Worm (Caenorhabditis elegans) whole organism, mixed stage, embryonic: ENCODE results near the gene C39B10.5.

Experiments used
- M03D4.4 ChIP-seq: sonication (generic microtip); optimal IDR thresholded peaks from 2 replicates; lab custom pipeline; 2017; ENCODE audit warnings: mild to moderate bottlenecking, missing genetic modification characterization, missing compliant biosample characterization
- bed-3 ChIP-seq: fragments of 200-800 bp; sonication (Bioruptor generic); optimal IDR thresholded peaks from 3 replicates; lab custom pipeline; 2018; ENCODE audit warnings: mild to moderate bottlenecking, missing genetic modification characterization, moderate library complexity, missing compliant biosample characterization
- blmp-1 ChIP-seq: fragments of 150-350 bp; optimal IDR thresholded peaks from 2 replicates; lab custom pipeline; 2014; ENCODE audit warnings: missing biosample characterization, missing genetic modification characterization
- ceh-39 ChIP-seq: fragments of 150-350 bp; optimal IDR thresholded peaks from 2 replicates; lab custom pipeline; 2014; ENCODE audit warnings: missing biosample characterization, missing genetic modification characterization
- ceh-43 ChIP-seq: fragments of 200-800 bp; sonication (Bioruptor generic); optimal IDR thresholded peaks from 2 replicates; lab custom pipeline; 2018; ENCODE audit warnings: mild to moderate bottlenecking, missing genetic modification characterization, moderate library complexity, missing compliant biosample characterization
- ceh-83 ChIP-seq: fragments of 200-800 bp; sonication (Bioruptor generic); optimal IDR thresholded peaks from 2 replicates; lab custom pipeline; 2018; ENCODE audit warnings: mild to moderate bottlenecking, missing genetic modification characterization, missing compliant biosample characterization
- ces-1 ChIP-seq: fragments of 150-350 bp; optimal IDR thresholded peaks from 2 replicates; lab custom pipeline; 2014; ENCODE audit warnings: missing biosample characterization, missing genetic modification reagents, missing genetic modification characterization
- cnd-1 ChIP-seq: fragments of 200-800 bp; sonication (Bioruptor generic); optimal IDR thresholded peaks from 2 replicates; lab custom pipeline; 2018; ENCODE audit warnings: mild to moderate bottlenecking, missing genetic modification characterization, missing compliant biosample characterization
- drap-1 ChIP-seq: fragments of 200-800 bp; sonication (Bioruptor generic); optimal IDR thresholded peaks from 3 replicates; lab custom pipeline; 2018; ENCODE audit warnings: mild to moderate bottlenecking, missing genetic modification characterization, missing compliant biosample characterization
- elt-1 ChIP-seq: sonication (generic microtip); optimal IDR thresholded peaks from 2 replicates; lab custom pipeline; 2017; ENCODE audit warnings: missing genetic modification characterization, mild to moderate bottlenecking, missing compliant biosample characterization, antibody characterized with exemption, moderate library complexity, borderline replicate concordance; ENCODE audit not compliant: insufficient read depth
- flh-1 ChIP-seq: fragments of 200-800 bp; sonication (Bioruptor generic); optimal IDR thresholded peaks from 2 replicates; lab custom pipeline; 2018; ENCODE audit warnings: mild to moderate bottlenecking, missing genetic modification characterization, moderate library complexity, missing compliant biosample characterization
- ham-2 ChIP-seq: fragments of 200-800 bp; sonication (Bioruptor generic); optimal IDR thresholded peaks from 2 replicates; lab custom pipeline; 2018; ENCODE audit warnings: mild to moderate bottlenecking, missing genetic modification characterization, missing compliant biosample characterization
- hlh-1 ChIP-seq: fragments of 150-350 bp; optimal IDR thresholded peaks from 2 replicates; lab custom pipeline; 2014; ENCODE audit warnings: missing biosample characterization, missing genetic modification reagents, missing genetic modification characterization
- lin-13 ChIP-seq: fragments of 150-350 bp; optimal IDR thresholded peaks from 2 replicates; lab custom pipeline; 2014; ENCODE audit warnings: missing biosample characterization, missing genetic modification characterization
- lin-32 ChIP-seq: fragments of 200-800 bp; sonication (Bioruptor generic); optimal IDR thresholded peaks from 2 replicates; lab custom pipeline; 2018; ENCODE audit warnings: mild to moderate bottlenecking, missing genetic modification characterization, missing compliant biosample characterization
- lsy-2 ChIP-seq: fragments of 150-350 bp; optimal IDR thresholded peaks from 2 replicates; lab custom pipeline; 2014; ENCODE audit warnings: missing biosample characterization, missing genetic modification characterization
- mep-1 ChIP-seq: fragments of 150-350 bp; optimal IDR thresholded peaks from 2 replicates; lab custom pipeline; 2017; ENCODE audit warnings: missing biosample characterization, missing genetic modification reagents, missing genetic modification characterization, inconsistent platforms
- mls-2 ChIP-seq: sonication (generic microtip); optimal IDR thresholded peaks from 2 replicates; lab custom pipeline; 2016; ENCODE audit warnings: mild to moderate bottlenecking, missing genetic modification characterization, moderate library complexity, missing compliant biosample characterization
- nhr-12 ChIP-seq: fragments of 150-350 bp; optimal IDR thresholded peaks from 2 replicates; lab custom pipeline; 2014; ENCODE audit warnings: missing biosample characterization, missing genetic modification characterization
- nhr-2 ChIP-seq: fragments of 150-350 bp; optimal IDR thresholded peaks from 2 replicates; lab custom pipeline; 2014; ENCODE audit warnings: missing biosample characterization, missing genetic modification characterization
- nhr-237 ChIP-seq: fragments of 150-350 bp; optimal IDR thresholded peaks from 2 replicates; lab custom pipeline; 2014; ENCODE audit warnings: missing biosample characterization, missing genetic modification characterization
- nhr-28 ChIP-seq: fragments of 150-350 bp; optimal IDR thresholded peaks from 2 replicates; lab custom pipeline; 2014; ENCODE audit warnings: missing biosample characterization, missing genetic modification characterization
- sem-2 ChIP-seq: fragments of 200-800 bp; sonication (Bioruptor generic); optimal IDR thresholded peaks from 2 replicates; lab custom pipeline; 2018; ENCODE audit warnings: mild to moderate bottlenecking, missing genetic modification characterization, missing compliant biosample characterization
- snpc-4 ChIP-seq: fragments of 150-350 bp; optimal IDR thresholded peaks from 2 replicates; lab custom pipeline; 2014; ENCODE audit warnings: missing biosample characterization, missing genetic modification characterization
- sptf-1 ChIP-seq: sonication (generic microtip); optimal IDR thresholded peaks from 2 replicates; lab custom pipeline; 2017; ENCODE audit warnings: mild to moderate bottlenecking, missing genetic modification characterization, moderate library complexity, missing compliant biosample characterization
- tbx-8 ChIP-seq: fragments of 200-800 bp; sonication (Bioruptor generic); optimal IDR thresholded peaks from 2 replicates; lab custom pipeline; 2018; ENCODE audit warnings: mild to moderate bottlenecking, missing genetic modification characterization, moderate library complexity, missing compliant biosample characterization
- unc-120 ChIP-seq: sonication (generic microtip); optimal IDR thresholded peaks from 2 replicates; lab custom pipeline; 2017; ENCODE audit warnings: missing genetic modification characterization, missing compliant biosample characterization; ENCODE audit not compliant: poor library complexity, severe bottlenecking
- unc-39 ChIP-seq: fragments of 150-350 bp; optimal IDR thresholded peaks from 2 replicates; lab custom pipeline; 2014; ENCODE audit warnings: missing biosample characterization, missing genetic modification characterization
- unc-62 ChIP-seq: fragments of 150-350 bp; optimal IDR thresholded peaks from 2 replicates; lab custom pipeline; 2014; ENCODE audit warnings: missing biosample characterization, missing genetic modification reagents, missing genetic modification characterization
- zip-8 ChIP-seq: fragments of 150-350 bp; optimal IDR thresholded peaks from 2 replicates; lab custom pipeline; 2014; ENCODE audit warnings: missing biosample characterization, missing genetic modification characterization
- ztf-11 ChIP-seq: fragments of 150-350 bp; optimal IDR thresholded peaks from 2 replicates; lab custom pipeline; 2014; ENCODE audit warnings: missing biosample characterization, missing genetic modification characterization

Gene C39B10.5

DNA sequence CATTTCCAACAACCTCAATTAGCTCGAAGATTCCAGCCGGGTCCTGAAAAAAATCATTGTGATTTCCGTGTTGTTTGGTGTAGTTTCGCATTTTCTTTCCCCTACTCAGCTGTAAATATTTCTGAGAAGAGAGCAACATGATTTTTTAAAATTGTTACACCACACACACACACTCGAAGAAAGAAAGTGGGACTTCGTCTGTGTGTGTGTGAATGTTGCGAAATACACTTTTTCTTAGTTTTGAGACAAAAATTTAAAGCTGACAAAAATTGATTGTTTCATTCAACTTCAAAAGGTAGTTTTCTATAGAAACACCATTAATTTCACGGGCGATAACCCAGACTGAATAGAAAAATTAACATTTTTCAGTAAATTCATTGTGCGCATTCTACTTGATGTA, 19.0 kb upstream of the C39B10.5 start:
- TF ChIP-seq ham-2 (GFP tag; lab: Kevin White, UChicago): no peak
- no peak for TF ChIP-seq blmp-1 (tag; lab: Kevin White, UChicago)
- no peak for TF ChIP-seq mls-2 (tag; lab: Kevin White, UChicago)
- no peak for TF ChIP-seq sptf-1 (tag; lab: Kevin White, UChicago)
- no peak for TF ChIP-seq lin-32 (GFP tag; lab: Kevin White, UChicago)
- TF ChIP-seq cnd-1 (tag; lab: Kevin White, UChicago): no peak

DNA sequence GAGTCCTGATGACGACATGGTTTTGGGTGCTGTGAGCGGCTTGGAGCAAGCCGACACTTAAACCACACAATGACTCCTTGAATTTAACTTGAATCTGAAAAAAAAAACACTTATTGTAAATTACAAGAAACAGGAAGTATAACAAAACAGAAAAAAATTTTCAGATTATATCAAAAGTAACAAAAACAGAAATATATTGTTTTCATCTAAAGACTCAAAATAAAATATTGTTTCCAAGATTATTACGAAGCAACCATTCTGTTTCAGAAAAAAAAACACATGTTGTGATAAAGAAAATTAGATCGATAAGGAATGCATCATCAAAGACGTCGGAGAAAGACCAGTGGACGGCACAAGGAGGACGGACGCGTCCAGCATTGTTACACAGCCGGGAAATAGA, 18.6 kb upstream of the C39B10.5 start, which contains the start of gene mig-15:
Gene mig-15, minus strand, starts transcription at position 101 of the 400 bp plus-strand sequence.
- no peak for TF ChIP-seq unc-39 (tag; lab: Kevin White, UChicago)
- TF ChIP-seq nhr-237 (tag; lab: Kevin White, UChicago): no peak
- TF ChIP-seq hlh-1 (tag; lab: Kevin White, UChicago): no peak
- no peak for TF ChIP-seq nhr-28
- TF ChIP-seq unc-62 (GFP tag; lab: Kevin White, UChicago): no peak
- no peak for TF ChIP-seq bed-3 (GFP tag; lab: Kevin White, UChicago)
- TF ChIP-seq sem-2 (GFP tag; lab: Kevin White, UChicago): no peak
- TF ChIP-seq zip-8: no peak
- TF ChIP-seq blmp-1 (tag; lab: Kevin White, UChicago): no peak
- no peak for TF ChIP-seq unc-120
- TF ChIP-seq M03D4.4 (tag; lab: Kevin White, UChicago): no peak
- no peak for TF ChIP-seq mep-1
- TF ChIP-seq drap-1 (GFP tag; lab: Kevin White, UChicago): no peak
- no peak for TF ChIP-seq ceh-43
- TF ChIP-seq ces-1 (GFP tag; lab: Kevin White, UChicago): no peak
- no peak for TF ChIP-seq snpc-4 (tag; lab: Kevin White, UChicago)
- no peak for TF ChIP-seq lsy-2 (tag; lab: Kevin White, UChicago)
- TF ChIP-seq ceh-39: no peak
- TF ChIP-seq sptf-1 (tag; lab: Kevin White, UChicago): no peak
- no peak for TF ChIP-seq cnd-1 (tag; lab: Kevin White, UChicago)

DNA sequence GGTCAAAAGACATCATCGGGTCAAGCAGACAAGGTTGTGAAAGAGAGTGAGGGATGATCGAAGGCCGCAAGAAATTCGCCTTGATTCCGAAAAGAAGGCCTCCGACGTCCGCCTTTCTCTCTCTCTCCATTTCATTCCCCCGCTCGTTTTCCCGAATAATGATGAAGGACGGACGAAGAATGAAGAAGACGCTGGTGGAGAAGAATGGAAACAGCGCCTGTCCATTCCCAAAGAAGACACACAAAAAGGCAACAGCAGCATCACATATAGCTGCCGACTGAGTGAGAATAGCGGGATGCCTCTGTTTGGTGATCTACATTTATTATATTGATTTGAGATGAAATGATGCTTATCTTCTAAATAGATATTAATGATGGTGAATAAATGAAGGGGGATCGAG, 17.9 kb upstream of the C39B10.5 start:
- TF ChIP-seq ham-2 (GFP tag; lab: Kevin White, UChicago): peak; percentile 70
- TF ChIP-seq blmp-1 (tag; lab: Kevin White, UChicago): peak; percentile 16
- TF ChIP-seq unc-39 (tag; lab: Kevin White, UChicago): no peak
- no peak for TF ChIP-seq ztf-11
- TF ChIP-seq mls-2 (tag; lab: Kevin White, UChicago): no peak
- no peak for TF ChIP-seq cnd-1 (tag; lab: Kevin White, UChicago)
- TF ChIP-seq tbx-8 (GFP tag; lab: Kevin White, UChicago): no peak
- no peak for TF ChIP-seq bed-3 (GFP tag; lab: Kevin White, UChicago)
- no peak for TF ChIP-seq nhr-12 (tag; lab: Kevin White, UChicago)
- TF ChIP-seq mep-1: no peak
- no peak for TF ChIP-seq nhr-237 (tag; lab: Kevin White, UChicago)
- no peak for TF ChIP-seq ceh-83 (GFP tag; lab: Kevin White, UChicago)
- TF ChIP-seq lin-13 (tag; lab: Kevin White, UChicago): no peak
- TF ChIP-seq flh-1 (GFP tag; lab: Kevin White, UChicago): no peak
- TF ChIP-seq snpc-4 (tag; lab: Kevin White, UChicago): no peak
- no peak for TF ChIP-seq nhr-28
- no peak for TF ChIP-seq hlh-1 (tag; lab: Kevin White, UChicago)
- TF ChIP-seq, all 35 proteins: peak for 2

DNA sequence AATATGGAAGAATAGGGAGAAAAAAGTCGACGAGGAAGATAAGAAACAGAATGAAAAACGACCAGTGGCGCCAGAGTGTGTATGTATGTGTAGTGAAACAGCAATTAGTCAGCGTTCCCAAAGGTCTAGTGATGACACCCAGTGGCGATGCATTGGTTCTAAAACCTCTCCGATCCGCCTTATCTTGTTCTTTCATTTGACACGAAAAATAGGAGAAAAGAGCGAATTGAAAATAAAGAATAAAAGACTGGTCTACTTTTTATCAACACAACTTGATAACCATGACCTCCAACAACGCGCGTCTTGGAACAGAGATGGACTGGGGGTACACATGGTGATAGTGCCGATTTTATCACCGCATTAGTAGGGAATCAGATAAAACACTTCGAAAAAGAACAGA, 16.3 kb upstream of the C39B10.5 start:
- TF ChIP-seq unc-62 (GFP tag; lab: Kevin White, UChicago) (no peak), elt-1 (peak; percentile 56)

DNA sequence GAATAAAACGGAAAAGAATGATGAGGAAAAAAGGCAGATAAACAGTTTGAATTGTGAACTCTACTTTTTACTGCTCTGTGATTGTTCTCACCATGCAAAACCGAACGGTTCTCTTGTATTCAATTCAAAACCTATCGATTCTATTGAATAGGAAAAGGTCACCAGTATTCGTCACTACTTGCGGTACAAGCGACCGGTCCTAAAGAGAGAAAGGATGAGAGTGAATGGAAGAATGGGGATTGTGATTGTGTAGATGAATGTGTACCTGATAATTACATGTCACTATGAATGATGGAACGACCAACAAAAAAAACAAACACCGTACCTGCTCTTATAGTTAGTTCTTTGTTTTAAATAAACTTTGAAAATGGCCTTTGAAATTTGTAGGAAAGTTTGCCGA, 14.4 kb upstream of the C39B10.5 start:
- TF ChIP-seq mls-2 (tag; lab: Kevin White, UChicago): no peak
- no peak for TF ChIP-seq M03D4.4 (tag; lab: Kevin White, UChicago)
- TF ChIP-seq nhr-28: no peak
- no peak for TF ChIP-seq snpc-4 (tag; lab: Kevin White, UChicago)
- TF ChIP-seq unc-62 (GFP tag; lab: Kevin White, UChicago): no peak
- TF ChIP-seq elt-1: no peak
- TF ChIP-seq nhr-237 (tag; lab: Kevin White, UChicago): no peak
- TF ChIP-seq ceh-43: no peak
- no peak for TF ChIP-seq lsy-2 (tag; lab: Kevin White, UChicago)
- no peak for TF ChIP-seq lin-13 (tag; lab: Kevin White, UChicago)
- no peak for TF ChIP-seq nhr-2 (tag; lab: Kevin White, UChicago)
- no peak for TF ChIP-seq cnd-1 (tag; lab: Kevin White, UChicago)
- TF ChIP-seq, all 35 proteins: peak for 0
